Fruit fly (Drosophila melanogaster): Measurements from ENCODE around the gene eEF1gamma.
A peak's percentile ranks its signal among the peaks of the same experiment; 100 is the strongest.

Gene eEF1gamma

DNA sequence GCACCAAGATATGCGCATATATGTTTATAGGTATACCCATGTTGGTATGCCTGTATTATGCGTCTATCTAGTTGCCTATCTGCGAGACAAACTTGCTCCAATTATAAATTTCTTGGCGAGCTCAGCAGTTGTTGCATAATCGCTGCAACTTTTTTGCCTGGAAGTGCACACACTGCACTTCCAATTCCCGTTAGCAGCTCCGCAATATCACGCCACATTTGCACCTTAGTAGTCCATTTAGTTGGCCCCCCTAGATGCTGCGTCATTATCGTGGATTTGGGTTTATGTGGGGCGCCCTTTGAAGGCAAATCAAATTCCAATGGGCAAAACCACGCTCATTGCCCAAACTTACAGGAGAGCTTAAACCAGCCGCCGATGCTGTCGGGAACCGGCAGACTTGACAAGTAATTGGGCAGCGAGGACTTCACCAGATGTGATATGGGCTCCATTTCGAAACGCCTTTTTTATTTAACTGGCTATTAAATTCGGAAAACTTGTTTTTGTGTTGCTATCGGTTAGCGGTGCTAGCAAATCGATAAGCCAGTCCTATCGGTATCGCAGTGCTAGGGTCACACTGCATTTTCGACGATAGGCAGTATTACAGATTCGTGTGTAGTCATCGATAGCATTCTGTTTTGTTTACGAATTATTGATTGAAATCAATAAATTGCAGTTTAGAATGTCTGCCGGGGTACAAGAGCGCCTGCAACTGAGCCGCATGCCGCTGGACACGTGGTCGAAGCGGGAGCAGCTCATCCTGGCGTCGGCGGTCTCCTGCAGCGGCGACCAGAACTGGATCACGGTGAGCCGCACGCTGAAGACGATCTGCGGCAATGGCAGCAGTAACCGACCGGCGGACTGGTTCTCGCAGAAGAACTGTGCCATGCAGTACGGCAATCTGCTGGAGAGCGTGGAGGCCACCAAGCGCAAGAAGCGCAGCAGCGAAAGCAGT is 3.2 kb downstream of the eEF1gamma start, which contains the start of the genes Cisd2 and Brd8 (continued):
- TF ChIP-seq Stat92E (GFP tag; optimal IDR thresholded peaks at IDR 0.05) (peak in 1 of 3 experiments; percentile 6), CG14710 (tag; optimal IDR thresholded peaks at IDR 0.05) (peak; percentile 54), sna (GFP tag; IDR thresholded peaks at IDR 0.05; ENCODE audit: partially characterized antibody) (peak; percentile 87), lola (GFP tag; optimal IDR thresholded peaks at IDR 0.05) (no peak), Dll (GFP tag; IDR thresholded peaks at IDR 0.05; ENCODE audit: partially characterized antibody) (peak; percentile 89), vvl (GFP tag; IDR thresholded peaks at IDR 0.05) (no peak), CG8281 (tag; optimal IDR thresholded peaks at IDR 0.05) (peak; percentile 43), Doc3 (GFP tag; IDR thresholded peaks at IDR 0.05; ENCODE audit: partially characterized antibody) (peak; percentile 76), sob (GFP tag; IDR thresholded peaks at IDR 0.05) (0 out of 2 replicates have a peak, but pooled peaks have one; percentile 27), CG4854 (GFP tag; optimal IDR thresholded peaks at IDR 0.05) (no peak), CG7963 (GFP tag; IDR thresholded peaks at IDR 0.05; ENCODE audit: partially characterized antibody) (peak; percentile 98), CG10267 (tag; optimal IDR thresholded peaks at IDR 0.05) (peak; percentile 38), trem (tag; optimal IDR thresholded peaks at IDR 0.05) (peak; percentile 37), ci (GFP tag; IDR thresholded peaks at IDR 0.05) (peak; percentile 35; the same call in 1 of the 3 replicates), da (GFP tag; optimal IDR thresholded peaks at IDR 0.05) (no peak), CG8924 (tag; optimal IDR thresholded peaks at IDR 0.05) (no peak), Sin3A (optimal IDR thresholded peaks at IDR 0.05) (peak; percentile 69), CG14050 (GFP tag; IDR thresholded peaks at IDR 0.05) (no peak), CG6791 (GFP tag; IDR thresholded peaks at IDR 0.05; ENCODE audit: partially characterized antibody) (peak; percentile 98), CG16815 (GFP tag; optimal IDR thresholded peaks at IDR 0.05) (no peak), CG2712 (tag; optimal IDR thresholded peaks at IDR 0.05) (peak; percentile 29), Rfx (GFP tag; IDR thresholded peaks at IDR 0.05) (peak; percentile 21; the same call in 1 of the 2 replicates), CG13424 (tag; optimal IDR thresholded peaks at IDR 0.05) (no peak), unc-4 (GFP tag; IDR thresholded peaks at IDR 0.05; ENCODE audit: partially characterized antibody) (peak; percentile 91), Scr (GFP tag; IDR thresholded peaks at IDR 0.05; ENCODE audit: partially characterized antibody) (peak; percentile 91), CG8290 (GFP tag; optimal IDR thresholded peaks at IDR 0.05) (no peak), CG8290 (tag; optimal IDR thresholded peaks at IDR 0.05) (peak in 1 of 2 experiments; percentile 51), Ets65A (GFP tag) (peak; percentile 36), bbx (GFP tag; IDR thresholded peaks at IDR 0.05; ENCODE audit: partially characterized antibody) (peak; percentile 97), Nf-YC (tag; optimal IDR thresholded peaks at IDR 0.05) (peak; percentile 28), Camta (GFP tag; optimal IDR thresholded peaks at IDR 0.05) (no peak), CG13287 (GFP tag; IDR thresholded peaks at IDR 0.05; ENCODE audit: partially characterized antibody) (peak; percentile 94), Mes4 (GFP tag; optimal IDR thresholded peaks at IDR 0.05) (peak; percentile 8), MBD-R2 (GFP tag; IDR thresholded peaks at IDR 0.05) (peak; percentile 93), CG2129 (GFP tag; IDR thresholded peaks at IDR 0.05; ENCODE audit: partially characterized antibody) (peak; percentile 74; the same call in 1 of the 2 replicates), Sry-δ (GFP tag; optimal IDR thresholded peaks at IDR 0.05) (peak; percentile 95), CG30020 (tag; optimal IDR thresholded peaks at IDR 0.05) (peak; percentile 29), repo (GFP tag; optimal IDR thresholded peaks at IDR 0.05) (peak; percentile 29), Bgb (GFP tag; IDR thresholded peaks at IDR 0.05; ENCODE audit: partially characterized antibody) (peak; percentile 97), BEAF-32 (GFP tag; optimal IDR thresholded peaks at IDR 0.05) (peak; percentile 91), CG1792 (GFP tag; optimal IDR thresholded peaks at IDR 0.05) (no peak), CG1603 (tag; optimal IDR thresholded peaks at IDR 0.05) (peak; percentile 73), ato (GFP tag; IDR thresholded peaks at IDR 0.05; ENCODE audit: partially characterized antibody) (peak; percentile 96), CG7786 (GFP tag; optimal IDR thresholded peaks at IDR 0.05) (no peak), CG4617 (GFP tag; optimal IDR thresholded peaks at IDR 0.05; ENCODE audit: borderline replicate concordance) (peak; percentile 85), Fer1 (GFP tag; optimal IDR thresholded peaks at IDR 0.05) (peak; percentile 43), en (GFP tag; optimal IDR thresholded peaks at IDR 0.05) (no peak)

Data from whole organism, embryonic.